Worm (Caenorhabditis elegans) whole organism, L3 larva: ENCODE data around the gene T13C5.6.

Experiments
- R02D3.7 ChIP-seq: fragments of 150-350 bp; optimal IDR thresholded peaks from 2 replicates; lab custom pipeline; 2014; ENCODE audit warnings: missing biosample characterization, missing genetic modification characterization
- ZK546.5 ChIP-seq: sonication (generic microtip); optimal IDR thresholded peaks from 2 replicates; lab custom pipeline; 2017; ENCODE audit warnings: missing biosample characterization, missing genetic modification characterization
- lin-15B ChIP-seq: fragments of 150-350 bp; optimal IDR thresholded peaks from 2 replicates; lab custom pipeline; 2014; ENCODE audit warnings: missing biosample characterization, missing genetic modification characterization
- nhr-77 ChIP-seq: fragments of 150-350 bp; optimal IDR thresholded peaks from 2 replicates; lab custom pipeline; 2014; ENCODE audit warnings: missing biosample characterization, missing genetic modification characterization

DNA sequence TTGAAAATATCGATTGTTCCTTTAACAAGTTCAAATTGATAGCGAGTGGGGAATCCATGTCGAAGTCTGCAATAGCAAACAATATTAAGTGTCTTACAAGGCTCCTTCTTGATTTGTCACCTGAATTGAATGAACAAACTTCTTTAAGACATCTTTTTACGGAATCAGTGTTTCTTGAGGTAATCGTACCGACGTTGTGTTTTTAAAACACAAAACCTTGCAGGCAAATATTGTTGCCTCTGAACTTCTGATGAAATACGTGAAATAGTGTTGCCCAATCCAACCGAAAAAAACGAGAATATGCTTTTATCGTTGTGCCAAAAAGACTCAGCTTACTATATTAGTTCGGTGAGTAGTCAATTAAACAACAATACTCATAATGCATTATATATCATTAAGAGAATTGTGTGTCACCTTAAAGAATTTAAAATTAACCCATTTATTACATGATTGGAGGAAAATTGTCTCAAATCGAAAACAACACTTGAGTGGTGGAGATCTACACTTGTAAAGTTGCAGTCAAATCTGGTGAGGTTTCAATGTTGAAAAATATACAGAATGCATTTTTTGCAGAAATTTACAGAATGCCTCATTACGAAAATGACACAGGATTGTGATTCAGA lies 29.4 kb downstream of the T13C5.6 start, which contains the start of the genes T25B2.4 and T13C5.3:
- TF ChIP-seq nhr-77 (tag; lab: Kevin White, UChicago) (no peak), lin-15B (no peak), R02D3.7 (tag; lab: Kevin White, UChicago) (no peak), ZK546.5 (tag; lab: Kevin White, UChicago) (no peak)
